Fruit fly (Drosophila melanogaster) whole organism, wandering third instar larva: ENCODE measurements around the gene alpha-Est9.
A peak's percentile ranks its signal among the peaks of the same experiment; 100 is the strongest.

Source experiments
- Mio ChIP-seq: sonication (Bioruptor generic); optimal IDR thresholded peaks from 2 replicates; lab custom pipeline; 2016; ENCODE audit warnings: missing biosample characterization, missing genetic modification characterization
- Myc ChIP-seq: fragments of >200 bp; optimal IDR thresholded peaks from 2 replicates; lab custom pipeline; 2017
- N ChIP-seq: fragments of >200 bp; optimal IDR thresholded peaks from 2 replicates; lab custom pipeline; 2018; ENCODE audit warnings: missing biosample characterization, missing external identifiers, missing genetic modification characterization
- Sp1 ChIP-seq: fragments of 200-800 bp; sonication (Bioruptor generic); optimal IDR thresholded peaks from 3 replicates; lab custom pipeline; 2019; ENCODE audit warnings: missing biosample characterization, mild to moderate bottlenecking, missing genetic modification characterization, moderate library complexity
- h ChIP-seq: fragments of 200-800 bp; sonication (Bioruptor generic); optimal IDR thresholded peaks from 3 replicates; lab custom pipeline; 2016; ENCODE audit warnings: missing biosample characterization, mild to moderate bottlenecking, missing genetic modification characterization
- psq ChIP-seq: fragments of 200-800 bp; sonication (Bioruptor generic); optimal IDR thresholded peaks from 3 replicates; lab custom pipeline; 2017; ENCODE audit warnings: missing biosample characterization, mild to moderate bottlenecking, missing genetic modification characterization, moderate library complexity
- sv ChIP-seq: fragments of 200-800 bp; sonication (Bioruptor generic); optimal IDR thresholded peaks from 3 replicates; lab custom pipeline; 2016; ENCODE audit warnings: missing biosample characterization, missing genetic modification characterization
- usp ChIP-seq: fragments of >200 bp; optimal IDR thresholded peaks from 2 replicates; lab custom pipeline; 2017; ENCODE audit warnings: missing biosample characterization, missing genetic modification characterization

DNA sequence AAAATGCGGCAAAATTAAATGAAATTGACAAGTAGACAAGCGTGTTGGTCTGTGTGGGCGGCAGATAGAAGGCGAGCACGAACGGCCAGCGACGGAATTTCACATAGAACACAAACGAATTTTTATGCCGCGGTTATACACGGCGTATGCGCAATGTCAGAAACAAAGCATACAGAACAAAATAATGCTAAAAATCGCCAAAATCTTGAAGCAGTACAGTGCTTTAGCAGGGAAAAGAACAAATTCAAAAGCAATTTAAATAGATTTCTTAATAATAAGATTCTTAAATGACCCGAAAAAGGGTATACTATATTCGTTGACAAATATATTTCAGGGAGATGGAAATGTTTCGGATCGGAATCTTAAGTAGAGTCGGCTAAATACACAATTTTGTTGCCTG lies 4.4 kb downstream of the alpha-Est9 start:
- TF ChIP-seq N (GFP tag; lab: Kevin White, UChicago) (no peak), h (GFP tag; lab: Kevin White, UChicago) (peak; percentile 33), psq (GFP tag; lab: Kevin White, UChicago) (no peak), usp (GFP tag; lab: Kevin White, UChicago) (no peak), Mio (GFP tag; lab: Kevin White, UChicago) (no peak), sv (GFP tag; lab: Kevin White, UChicago) (no peak), Sp1 (GFP tag; lab: Kevin White, UChicago) (no peak), Myc (lab: Kevin White, UChicago) (no peak)
